Worm (Caenorhabditis elegans) whole organism, L2 larva: ENCODE data around the gene rpl-43.

Source experiments
- C34F6.9 ChIP-seq: fragments of 150-350 bp; optimal IDR thresholded peaks from 2 replicates; lab custom pipeline; 2014; ENCODE audit warnings: missing biosample characterization, missing genetic modification characterization
- F13H6.1 ChIP-seq: sonication (generic microtip); optimal IDR thresholded peaks from 2 replicates; lab custom pipeline; 2016; ENCODE audit warnings: missing genetic modification characterization, missing compliant biosample characterization
- R02D3.7 ChIP-seq: fragments of 150-350 bp; optimal IDR thresholded peaks from 2 replicates; lab custom pipeline; 2014; ENCODE audit warnings: missing biosample characterization, missing genetic modification characterization
- Y55F3AM.14 ChIP-seq: fragments of 200-800 bp; sonication (Bioruptor generic); optimal IDR thresholded peaks from 2 replicates; lab custom pipeline; 2018; ENCODE audit warnings: mild to moderate bottlenecking, missing genetic modification characterization, missing compliant biosample characterization
- ZK546.5 ChIP-seq: sonication (generic microtip); optimal IDR thresholded peaks from 2 replicates; lab custom pipeline; 2017; ENCODE audit warnings: missing biosample characterization, missing genetic modification characterization
- alr-1 ChIP-seq: fragments of 150-350 bp; optimal IDR thresholded peaks from 2 replicates; lab custom pipeline; 2014; ENCODE audit warnings: missing biosample characterization, missing genetic modification characterization
- aly-2 ChIP-seq: fragments of 150-350 bp; optimal IDR thresholded peaks from 2 replicates; lab custom pipeline; 2014; ENCODE audit warnings: missing biosample characterization, missing genetic modification characterization
- ama-1 ChIP-seq: fragments of 150-350 bp; optimal IDR thresholded peaks from 2 replicates; lab custom pipeline; 2018; ENCODE audit warnings: inconsistent platforms
- blmp-1 ChIP-seq: sonication (generic microtip); optimal IDR thresholded peaks from 2 replicates; lab custom pipeline; 2017; ENCODE audit warnings: missing genetic modification characterization, mild to moderate bottlenecking, missing compliant biosample characterization, antibody characterized with exemption, moderate library complexity; ENCODE audit not compliant: insufficient read depth
- crh-2 ChIP-seq: sonication (generic microtip); optimal IDR thresholded peaks from 2 replicates; lab custom pipeline; 2017; ENCODE audit warnings: missing biosample characterization, missing genetic modification characterization
- egl-27 ChIP-seq: sonication (generic microtip); optimal IDR thresholded peaks from 3 replicates; lab custom pipeline; 2017; ENCODE audit warnings: missing biosample characterization, missing genetic modification reagents, missing genetic modification characterization
- elt-3 ChIP-seq: sonication (generic microtip); optimal IDR thresholded peaks from 2 replicates; lab custom pipeline; 2017; ENCODE audit warnings: missing biosample characterization, missing genetic modification characterization
- fos-1 ChIP-seq: fragments of 150-350 bp; optimal IDR thresholded peaks from 2 replicates; lab custom pipeline; 2014; ENCODE audit warnings: missing biosample characterization, missing genetic modification characterization
- gmeb-1 ChIP-seq: fragments of 150-350 bp; optimal IDR thresholded peaks from 2 replicates; lab custom pipeline; 2014; ENCODE audit warnings: missing biosample characterization, missing genetic modification characterization
- lin-11 ChIP-seq: fragments of 150-350 bp; sonication (generic microtip); optimal IDR thresholded peaks from 2 replicates; lab custom pipeline; 2014; ENCODE audit warnings: missing biosample characterization, missing genetic modification characterization, inconsistent platforms, mixed read lengths
- lin-13 ChIP-seq: fragments of 150-350 bp; optimal IDR thresholded peaks from 2 replicates; lab custom pipeline; 2014; ENCODE audit warnings: missing biosample characterization, missing genetic modification reagents, missing genetic modification characterization
- lsy-2 ChIP-seq, 2 experiments: fragments of 150-350 bp in 1 of 2; sonication (generic microtip) in 1 of 2; optimal IDR thresholded peaks; 2 replicates each; lab custom pipeline; 2014 to 2017; ENCODE audit warnings: missing biosample characterization in 2 of 2, missing genetic modification characterization in 2 of 2
- mab-5 ChIP-seq: fragments of 150-350 bp; optimal IDR thresholded peaks from 2 replicates; lab custom pipeline; 2014; ENCODE audit warnings: missing biosample characterization, missing genetic modification characterization
- mbf-1 ChIP-seq: sonication (generic microtip); optimal IDR thresholded peaks from 2 replicates; lab custom pipeline; 2017; ENCODE audit warnings: missing biosample characterization, missing genetic modification characterization
- mdl-1 ChIP-seq, 2 experiments: fragments of 150-350 bp in 1 of 2; sonication (generic microtip) in 1 of 2; optimal IDR thresholded peaks; 2 replicates each; lab custom pipeline; 2017; ENCODE audit warnings: missing biosample characterization in 2 of 2, missing genetic modification characterization in 2 of 2
- nhr-10 ChIP-seq: sonication (generic microtip); optimal IDR thresholded peaks from 2 replicates; lab custom pipeline; 2017; ENCODE audit warnings: missing biosample characterization, missing genetic modification characterization
- nhr-11 ChIP-seq: fragments of 150-350 bp; optimal IDR thresholded peaks from 2 replicates; lab custom pipeline; 2014; ENCODE audit warnings: missing biosample characterization, missing genetic modification characterization
- nhr-12 ChIP-seq: fragments of 150-350 bp; optimal IDR thresholded peaks from 2 replicates; lab custom pipeline; 2014; ENCODE audit warnings: missing biosample characterization, missing genetic modification characterization
- nhr-129 ChIP-seq: fragments of 150-350 bp; optimal IDR thresholded peaks from 2 replicates; lab custom pipeline; 2014; ENCODE audit warnings: missing biosample characterization, missing genetic modification characterization
- nhr-21 ChIP-seq: fragments of 150-350 bp; optimal IDR thresholded peaks from 2 replicates; lab custom pipeline; 2014; ENCODE audit warnings: missing biosample characterization, missing genetic modification characterization
- nhr-23 ChIP-seq: fragments of 150-350 bp; optimal IDR thresholded peaks from 2 replicates; lab custom pipeline; 2014; ENCODE audit warnings: missing biosample characterization, missing genetic modification reagents, missing genetic modification characterization
- nhr-237 ChIP-seq: fragments of 150-350 bp; optimal IDR thresholded peaks from 2 replicates; lab custom pipeline; 2014; ENCODE audit warnings: missing biosample characterization, missing genetic modification characterization
- nhr-25 ChIP-seq: fragments of 150-350 bp; sonication (generic microtip); optimal IDR thresholded peaks from 3 replicates; lab custom pipeline; 2014; ENCODE audit warnings: missing biosample characterization, missing genetic modification characterization
- nhr-6 ChIP-seq: fragments of 150-350 bp; optimal IDR thresholded peaks from 2 replicates; lab custom pipeline; 2014; ENCODE audit warnings: missing biosample characterization, missing genetic modification characterization
- nhr-77 ChIP-seq: fragments of 150-350 bp; optimal IDR thresholded peaks from 2 replicates; lab custom pipeline; 2014; ENCODE audit warnings: missing biosample characterization, missing genetic modification characterization
- peb-1 ChIP-seq: fragments of 150-350 bp; optimal IDR thresholded peaks from 2 replicates; lab custom pipeline; 2014; ENCODE audit warnings: missing biosample characterization, missing genetic modification characterization
- sem-4 ChIP-seq: fragments of 150-350 bp; optimal IDR thresholded peaks from 2 replicates; lab custom pipeline; 2014; ENCODE audit warnings: missing biosample characterization, missing genetic modification reagents, missing genetic modification characterization
- skn-1 ChIP-seq: sonication (generic microtip); optimal IDR thresholded peaks from 2 replicates; lab custom pipeline; 2017; ENCODE audit warnings: missing biosample characterization, missing genetic modification characterization
- sma-3 ChIP-seq: sonication (generic microtip); optimal IDR thresholded peaks from 2 replicates; lab custom pipeline; 2016; ENCODE audit warnings: missing genetic modification reagents, missing genetic modification characterization, missing compliant biosample characterization
- sma-9 ChIP-seq, 2 experiments: fragments of 150-350 bp in 1 of 2; sonication (generic microtip) in 1 of 2; optimal IDR thresholded peaks; 2 replicates each; lab custom pipeline; 2014 to 2016; ENCODE audit warnings: missing genetic modification characterization in 2 of 2, mild to moderate bottlenecking in 1 of 2, missing biosample characterization in 1 of 2, missing compliant biosample characterization in 1 of 2, missing genetic modification reagents in 1 of 2, moderate library complexity in 1 of 2
- snpc-4 ChIP-seq: fragments of 150-350 bp; optimal IDR thresholded peaks from 2 replicates; lab custom pipeline; 2014; ENCODE audit warnings: missing biosample characterization, missing genetic modification characterization
- unc-39 ChIP-seq: fragments of 150-350 bp; optimal IDR thresholded peaks from 2 replicates; lab custom pipeline; 2014; ENCODE audit warnings: missing biosample characterization, missing genetic modification characterization
- unc-55 ChIP-seq: fragments of 150-350 bp; sonication (generic microtip); optimal IDR thresholded peaks from 3 replicates; lab custom pipeline; 2014; ENCODE audit warnings: missing biosample characterization, missing genetic modification reagents, missing genetic modification characterization
- unc-62 ChIP-seq: fragments of 150-350 bp; optimal IDR thresholded peaks from 2 replicates; lab custom pipeline; 2014; ENCODE audit warnings: missing biosample characterization, missing genetic modification reagents, missing genetic modification characterization
- zag-1 ChIP-seq: fragments of 150-350 bp; optimal IDR thresholded peaks from 2 replicates; lab custom pipeline; 2014; ENCODE audit warnings: missing biosample characterization, missing genetic modification characterization
- ztf-1 ChIP-seq: fragments of 200-800 bp; sonication (Bioruptor generic); conservative IDR thresholded peaks from 2 replicates; pipeline ENCODE4 v1.3.6; 2022; ENCODE audit warnings: missing genetic modification characterization, missing compliant biosample characterization
- ztf-11 ChIP-seq: sonication (generic microtip); optimal IDR thresholded peaks from 2 replicates; lab custom pipeline; 2017; ENCODE audit warnings: missing biosample characterization, missing genetic modification characterization
- ztf-4 ChIP-seq: fragments of 150-350 bp; optimal IDR thresholded peaks from 2 replicates; lab custom pipeline; 2014; ENCODE audit warnings: missing biosample characterization, missing genetic modification characterization

The rpl-43 gene

DNA sequence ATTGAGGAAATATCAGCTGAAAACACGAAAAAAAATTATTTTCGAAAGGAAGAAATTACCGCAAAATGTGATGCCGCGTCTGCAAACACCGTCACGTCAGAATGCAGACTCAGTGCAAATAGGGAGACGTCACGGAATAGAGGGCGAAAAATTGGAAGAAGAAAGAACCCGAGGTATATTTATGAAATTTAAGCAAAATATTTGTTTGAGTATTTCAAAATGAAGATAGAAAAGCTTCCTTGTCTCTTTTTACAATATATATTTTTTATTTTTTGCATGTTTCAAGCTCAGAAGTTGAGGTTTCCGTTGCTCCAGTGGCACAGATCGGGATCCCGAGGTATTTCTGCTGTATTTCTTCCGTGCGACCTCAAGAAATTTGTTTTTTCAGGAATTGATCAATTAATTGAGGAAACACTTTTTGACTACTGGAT lies 11.2 kb upstream of the rpl-43 start, which contains the start of gene W03H9.2 (continued):
- TF ChIP-seq peb-1 (tag; lab: Kevin White, UChicago) (no peak), R02D3.7 (tag; lab: Kevin White, UChicago) (no peak), nhr-21 (tag; lab: Kevin White, UChicago) (peak; percentile 8), nhr-25 (tag; lab: Kevin White, UChicago) (peak; percentile 20), nhr-12 (tag; lab: Kevin White, UChicago) (no peak), gmeb-1 (tag; lab: Kevin White, UChicago) (peak; percentile 69), nhr-129 (peak; percentile 58), ztf-4 (tag; lab: Kevin White, UChicago) (no peak), sem-4 (tag; lab: Kevin White, UChicago) (no peak), sma-3 (GFP tag; lab: Kevin White, UChicago) (peak; percentile 87), nhr-237 (peak; percentile 45)

DNA sequence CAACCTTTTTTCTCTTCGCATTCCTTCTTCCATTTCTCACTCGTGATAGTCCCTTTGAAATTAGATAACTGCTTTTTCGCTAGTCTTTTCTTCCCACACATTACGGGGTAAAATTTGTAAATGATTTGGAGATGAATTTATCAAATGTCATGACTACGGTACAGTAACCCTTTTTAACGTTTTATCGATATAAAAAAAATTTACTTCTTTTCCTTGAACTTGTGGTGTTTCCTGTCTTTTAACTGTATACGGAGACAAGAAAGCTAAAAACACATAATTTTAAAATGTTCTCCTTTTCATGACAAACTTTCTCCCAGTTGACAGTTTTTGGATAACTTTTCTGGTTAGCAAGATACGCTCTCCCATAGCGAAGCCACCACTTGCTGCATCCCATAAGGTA lies 5.1 kb upstream of the rpl-43 start, which contains the start of gene W03H9.1:
TSS of gene W03H9.1 (minus strand) at position 101 of the 400 bp plus-strand sequence.
- TF ChIP-seq C34F6.9 (tag; lab: Kevin White, UChicago) (no peak), nhr-237 (no peak), nhr-21 (tag; lab: Kevin White, UChicago) (no peak), lin-13 (GFP tag; lab: Kevin White, UChicago) (no peak), fos-1 (tag; lab: Kevin White, UChicago) (no peak), nhr-10 (tag; lab: Kevin White, UChicago) (no peak), ZK546.5 (tag; lab: Kevin White, UChicago) (no peak), mdl-1 (tag; optimal IDR thresholded peaks at IDR 0.05; lab: Kevin White, UChicago) (no peak), lsy-2 (tag; optimal IDR thresholded peaks at IDR 0.05; lab: Kevin White, UChicago) (no peak), blmp-1 (tag; lab: Kevin White, UChicago) (no peak), nhr-11 (tag; lab: Kevin White, UChicago) (no peak), ztf-11 (no peak), lin-11 (tag; lab: Kevin White, UChicago) (no peak), mbf-1 (tag; lab: Kevin White, UChicago) (no peak), unc-55 (no peak), crh-2 (no peak)

DNA sequence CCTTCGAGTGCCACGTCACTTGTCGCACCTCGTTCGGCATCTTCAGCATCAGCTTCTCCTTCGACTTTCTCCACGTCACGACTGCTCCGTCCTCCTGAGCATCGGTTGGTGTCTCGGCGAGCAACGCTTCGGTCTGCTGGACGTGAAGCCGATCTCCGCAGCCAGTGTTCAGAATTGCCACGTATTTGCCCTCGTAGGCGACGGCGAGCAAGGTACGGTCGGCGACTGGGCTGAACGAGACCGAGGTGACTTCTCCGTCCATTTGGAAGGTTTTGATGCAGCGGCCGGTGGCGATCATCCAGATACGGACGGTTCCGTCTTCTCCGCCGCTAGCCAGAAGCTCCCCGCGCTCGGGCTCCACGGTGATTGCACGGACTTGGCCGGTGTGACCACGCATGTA lies 2.8 kb upstream of the rpl-43 start:
- TF ChIP-seq Y55F3AM.14 (no peak), snpc-4 (tag; lab: Kevin White, UChicago) (no peak), nhr-129 (no peak), zag-1 (tag; lab: Kevin White, UChicago) (no peak), blmp-1 (tag; lab: Kevin White, UChicago) (no peak), peb-1 (tag; lab: Kevin White, UChicago) (no peak), alr-1 (tag; lab: Kevin White, UChicago) (no peak), ama-1 (no peak), mdl-1 (tag; optimal IDR thresholded peaks at IDR 0.05; lab: Kevin White, UChicago) (no peak), gmeb-1 (tag; lab: Kevin White, UChicago) (no peak), nhr-23 (tag; lab: Kevin White, UChicago) (no peak), fos-1 (tag; lab: Kevin White, UChicago) (no peak), sem-4 (tag; lab: Kevin White, UChicago) (no peak), nhr-11 (tag; lab: Kevin White, UChicago) (no peak), nhr-21 (tag; lab: Kevin White, UChicago) (no peak), crh-2 (no peak), ztf-1 (no peak), unc-39 (tag; lab: Kevin White, UChicago) (no peak)

DNA sequence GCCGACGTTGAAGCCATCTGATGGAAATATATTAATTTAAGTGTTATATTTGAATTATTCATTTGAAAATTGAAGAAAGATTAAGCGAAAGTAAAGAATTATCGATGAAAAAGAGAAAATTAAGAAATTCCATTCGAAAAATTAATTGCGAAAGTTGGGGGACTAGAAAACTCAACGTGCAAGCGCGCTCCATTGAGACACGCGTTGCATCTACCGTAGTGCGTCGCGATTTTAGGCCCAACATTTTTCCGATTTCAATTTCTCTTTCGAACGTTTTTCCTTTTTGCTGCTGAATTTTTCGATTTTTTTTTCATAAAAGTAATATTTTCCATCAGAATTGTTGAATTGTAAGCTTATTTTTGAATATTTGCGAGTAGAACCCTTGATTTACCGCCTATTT lies 737 bp upstream of the rpl-43 start, which contains the start of gene Y48B6A.1:
TSS of gene Y48B6A.1 (minus strand) at position 17 of the 400 bp plus-strand sequence.
- TF ChIP-seq C34F6.9 (tag; lab: Kevin White, UChicago) (peak; percentile 99), sma-9 (GFP tag; optimal IDR thresholded peaks at IDR 0.05; lab: Kevin White, UChicago) (peak; percentile 92), sma-9 (tag; optimal IDR thresholded peaks at IDR 0.05; lab: Kevin White, UChicago) (no peak), lin-11 (tag; lab: Kevin White, UChicago) (peak; percentile 90), mab-5 (tag; lab: Kevin White, UChicago) (peak; percentile 82), elt-3 (tag; lab: Kevin White, UChicago) (no peak), F13H6.1 (peak; percentile 87), aly-2 (tag; lab: Kevin White, UChicago) (no peak), Y55F3AM.14 (peak; percentile 31), ztf-4 (tag; lab: Kevin White, UChicago) (peak; percentile 71), lin-13 (GFP tag; lab: Kevin White, UChicago) (peak; percentile 96), egl-27 (tag; lab: Kevin White, UChicago) (peak; percentile 66), unc-55 (peak; percentile 99), nhr-23 (tag; lab: Kevin White, UChicago) (no peak), nhr-10 (tag; lab: Kevin White, UChicago) (peak; percentile 21), mbf-1 (tag; lab: Kevin White, UChicago) (no peak), unc-62 (GFP tag; lab: Kevin White, UChicago) (no peak), zag-1 (tag; lab: Kevin White, UChicago) (peak; percentile 77), nhr-21 (tag; lab: Kevin White, UChicago) (peak; percentile 90), ZK546.5 (tag; lab: Kevin White, UChicago) (peak; percentile 56), snpc-4 (tag; lab: Kevin White, UChicago) (peak; percentile 91), nhr-25 (tag; lab: Kevin White, UChicago) (peak; percentile 93), nhr-237 (peak; percentile 18), nhr-129 (peak; percentile 93), nhr-6 (peak; percentile 84), skn-1 (tag; lab: Kevin White, UChicago) (peak; percentile 42), nhr-77 (tag; lab: Kevin White, UChicago) (peak; percentile 87), sma-3 (GFP tag; lab: Kevin White, UChicago) (peak; percentile 93), ztf-1 (no peak), fos-1 (tag; lab: Kevin White, UChicago) (peak; percentile 95), ama-1 (no peak)
